Worm (Caenorhabditis elegans): Measurements from ENCODE around the gene C03B1.9.
A peak's percentile ranks its signal among the peaks of the same experiment; 100 is the strongest.

C03B1.9 gene

ce11 chrX:6319546-6319945 lies 27.4 kb downstream of the C03B1.9 start, which contains the start of gene chtb-3:
TSS of gene chtb-3 (minus strand) at chrX:6319646.
- TF ChIP-seq unc-39 (tag; optimal IDR thresholded peaks at IDR 0.05) (no peak), ceh-43 (GFP tag; optimal IDR thresholded peaks at IDR 0.05) (no peak), nhr-28 (tag; optimal IDR thresholded peaks at IDR 0.05) (no peak)

ce11 chrX:6318803-6319202 lies 28.1 kb downstream of the C03B1.9 start:
- TF ChIP-seq nhr-28 (tag; optimal IDR thresholded peaks at IDR 0.05): no peak
- TF ChIP-seq mls-2 (tag; optimal IDR thresholded peaks at IDR 0.05): no peak
- TF ChIP-seq mab-5 (tag; optimal IDR thresholded peaks at IDR 0.05): no peak
- TF ChIP-seq unc-120 (tag; optimal IDR thresholded peaks at IDR 0.05; ENCODE audit: poor library complexity, severe bottlenecking): no peak
- no peak for TF ChIP-seq ces-1 (GFP tag; optimal IDR thresholded peaks at IDR 0.05)
- no peak for TF ChIP-seq ceh-83 (GFP tag; optimal IDR thresholded peaks at IDR 0.05)
- no peak for TF ChIP-seq lsy-2 (tag; optimal IDR thresholded peaks at IDR 0.05)
- no peak for TF ChIP-seq drap-1 (GFP tag; optimal IDR thresholded peaks at IDR 0.05)
- TF ChIP-seq nhr-12 (tag; optimal IDR thresholded peaks at IDR 0.05): no peak
- TF ChIP-seq flh-1 (GFP tag; optimal IDR thresholded peaks at IDR 0.05): no peak
- no peak for TF ChIP-seq ham-2 (GFP tag; optimal IDR thresholded peaks at IDR 0.05)
- TF ChIP-seq nhr-237 (tag; optimal IDR thresholded peaks at IDR 0.05): no peak
- no peak for TF ChIP-seq unc-62 (GFP tag; optimal IDR thresholded peaks at IDR 0.05)
- TF ChIP-seq sptf-1 (tag; optimal IDR thresholded peaks at IDR 0.05): no peak
- no peak for TF ChIP-seq nhr-76 (tag; optimal IDR thresholded peaks at IDR 0.05)
- no peak for TF ChIP-seq ztf-11 (tag; optimal IDR thresholded peaks at IDR 0.05)
- no peak for TF ChIP-seq unc-39 (tag; optimal IDR thresholded peaks at IDR 0.05)

DNA sequence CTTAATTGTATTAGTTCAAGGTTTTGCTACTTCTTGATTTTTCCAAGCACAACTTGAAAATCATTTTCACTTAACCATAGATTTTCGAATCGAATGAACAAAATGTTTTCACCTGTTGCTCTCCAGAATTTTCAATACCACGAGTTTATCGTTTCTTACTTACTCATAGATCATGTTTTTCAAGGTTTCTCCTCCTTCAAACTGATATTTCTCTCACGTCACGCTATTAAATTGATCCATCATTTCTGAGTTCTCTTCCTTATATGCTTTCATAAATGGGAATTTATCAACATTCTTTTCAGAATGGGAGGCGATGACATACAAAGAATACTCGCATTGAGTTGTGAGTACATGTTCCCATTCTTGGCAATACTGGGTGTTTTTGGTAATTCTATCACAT lies 35.5 kb downstream of the C03B1.9 start, which contains the start of gene npr-38:
Gene npr-38 (plus strand): TSS at position 301 of the 400 bp plus-strand sequence.
- TF ChIP-seq ceh-83 (GFP tag; optimal IDR thresholded peaks at IDR 0.05): no peak
- no peak for TF ChIP-seq mls-2 (tag; optimal IDR thresholded peaks at IDR 0.05)
- no peak for TF ChIP-seq hlh-1 (tag; optimal IDR thresholded peaks at IDR 0.05)
- no peak for TF ChIP-seq ham-2 (GFP tag; optimal IDR thresholded peaks at IDR 0.05)
- TF ChIP-seq lin-32 (GFP tag; optimal IDR thresholded peaks at IDR 0.05): no peak
- no peak for TF ChIP-seq M03D4.4 (tag; optimal IDR thresholded peaks at IDR 0.05)
- TF ChIP-seq unc-39 (tag; optimal IDR thresholded peaks at IDR 0.05): no peak
- TF ChIP-seq bed-3 (GFP tag; optimal IDR thresholded peaks at IDR 0.05): no peak
- TF ChIP-seq mep-1 (tag; optimal IDR thresholded peaks at IDR 0.05): no peak
- no peak for TF ChIP-seq drap-1 (GFP tag; optimal IDR thresholded peaks at IDR 0.05)
- no peak for TF ChIP-seq lsy-2 (tag; optimal IDR thresholded peaks at IDR 0.05)
- TF ChIP-seq sem-2 (GFP tag; optimal IDR thresholded peaks at IDR 0.05): no peak
- no peak for TF ChIP-seq ceh-39 (tag; optimal IDR thresholded peaks at IDR 0.05)
- TF ChIP-seq tbx-8 (GFP tag; optimal IDR thresholded peaks at IDR 0.05): no peak

DNA sequence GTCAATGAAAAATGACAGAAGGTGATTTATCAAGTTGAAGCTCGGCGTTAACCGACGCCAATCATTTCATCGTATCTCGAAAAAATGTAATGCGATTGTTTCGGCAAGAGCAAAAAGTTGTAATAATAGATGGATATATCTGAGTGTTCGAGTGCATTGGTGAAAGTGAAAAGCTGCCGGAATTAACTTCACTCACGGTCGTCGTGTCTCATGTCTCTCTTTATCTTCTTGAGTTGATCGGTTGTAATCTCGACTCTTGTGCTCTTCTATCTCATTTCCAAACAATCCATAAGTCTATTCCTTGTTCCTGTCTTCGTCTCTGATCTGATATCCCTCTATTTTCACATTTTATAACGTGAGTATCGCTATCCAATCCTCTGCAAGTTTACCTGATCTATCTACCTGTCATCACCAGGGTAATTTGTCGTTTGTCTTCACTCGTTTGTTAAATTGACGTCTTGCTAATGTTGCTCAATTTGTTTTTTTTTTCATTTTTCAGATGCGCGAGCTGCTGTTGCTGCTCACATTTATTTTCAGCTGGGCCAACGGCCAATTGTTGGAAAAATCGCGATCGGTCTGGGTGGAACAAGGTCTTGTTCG lies 47.2 kb downstream of the C03B1.9 start, which contains the start of gene cest-16:
Gene cest-16 (plus strand): TSS at position 302 of the 600 bp plus-strand sequence.
- TF ChIP-seq sem-2 (GFP tag; optimal IDR thresholded peaks at IDR 0.05) (no peak), unc-62 (GFP tag; optimal IDR thresholded peaks at IDR 0.05) (peak; percentile 28), lin-32 (GFP tag; optimal IDR thresholded peaks at IDR 0.05) (no peak), hlh-1 (tag; optimal IDR thresholded peaks at IDR 0.05) (peak; percentile 45), unc-120 (tag; optimal IDR thresholded peaks at IDR 0.05; ENCODE audit: poor library complexity, severe bottlenecking) (peak; percentile 62)

DNA sequence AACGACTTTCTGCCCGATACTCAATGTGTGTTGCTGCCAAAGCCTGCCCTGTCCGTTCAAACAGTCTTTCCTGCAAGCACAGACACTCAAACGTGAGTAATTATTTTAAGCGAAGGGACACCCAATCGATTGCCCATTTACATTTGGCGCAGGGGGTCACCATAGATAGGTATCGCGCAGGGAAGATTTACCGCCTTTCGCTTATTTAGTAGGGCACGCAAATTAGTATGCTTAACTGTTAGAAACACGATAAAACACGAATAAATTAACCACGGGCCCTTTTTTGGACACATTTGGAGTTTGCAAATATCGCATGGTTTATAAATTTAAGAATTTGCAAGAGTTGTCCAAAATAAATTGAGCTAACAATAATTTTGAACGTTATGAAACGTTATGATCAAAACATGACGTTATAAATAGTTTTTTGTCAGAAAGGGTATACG lies 50.5 kb downstream of the C03B1.9 start:
- TF ChIP-seq mep-1 (tag; optimal IDR thresholded peaks at IDR 0.05): peak; percentile 99
- peak; percentile 88 for TF ChIP-seq mls-2 (tag; optimal IDR thresholded peaks at IDR 0.05)
- TF ChIP-seq mab-5 (tag; optimal IDR thresholded peaks at IDR 0.05): peak; percentile 85
- peak; percentile 96 for TF ChIP-seq elt-3 (tag; optimal IDR thresholded peaks at IDR 0.05)
- TF ChIP-seq ceh-43 (GFP tag; optimal IDR thresholded peaks at IDR 0.05): peak; percentile 74
- TF ChIP-seq blmp-1 (tag; optimal IDR thresholded peaks at IDR 0.05): peak; percentile 65
- TF ChIP-seq ceh-83 (GFP tag; optimal IDR thresholded peaks at IDR 0.05): peak; percentile 39
- TF ChIP-seq ceh-39 (tag; optimal IDR thresholded peaks at IDR 0.05): peak; percentile 91
- peak; percentile 93 for TF ChIP-seq sptf-1 (tag; optimal IDR thresholded peaks at IDR 0.05)
- peak; percentile 85 for TF ChIP-seq hlh-1 (tag; optimal IDR thresholded peaks at IDR 0.05)
- peak; percentile 42 for TF ChIP-seq bed-3 (GFP tag; optimal IDR thresholded peaks at IDR 0.05)
- TF ChIP-seq nhr-76 (tag; optimal IDR thresholded peaks at IDR 0.05): peak; percentile 53
- TF ChIP-seq cnd-1 (tag; optimal IDR thresholded peaks at IDR 0.05): peak; percentile 93
- TF ChIP-seq snpc-4 (tag; optimal IDR thresholded peaks at IDR 0.05): no peak
- TF ChIP-seq unc-62 (GFP tag; optimal IDR thresholded peaks at IDR 0.05): peak; percentile 91
- TF ChIP-seq lsy-2 (tag; optimal IDR thresholded peaks at IDR 0.05): peak; percentile 88
- TF ChIP-seq nhr-12 (tag; optimal IDR thresholded peaks at IDR 0.05): peak; percentile 61
- peak; percentile 95 for TF ChIP-seq ztf-11 (tag; optimal IDR thresholded peaks at IDR 0.05)
- peak; percentile 58 for TF ChIP-seq nhr-2 (tag; optimal IDR thresholded peaks at IDR 0.05)
- peak; percentile 96 for TF ChIP-seq unc-39 (tag; optimal IDR thresholded peaks at IDR 0.05)
- TF ChIP-seq nhr-28 (tag; optimal IDR thresholded peaks at IDR 0.05): peak; percentile 82
- TF ChIP-seq M03D4.4 (tag; optimal IDR thresholded peaks at IDR 0.05): peak; percentile 76
- peak; percentile 100 for TF ChIP-seq nhr-237 (tag; optimal IDR thresholded peaks at IDR 0.05)
- peak; percentile 89 for TF ChIP-seq unc-120 (tag; optimal IDR thresholded peaks at IDR 0.05; ENCODE audit: poor library complexity, severe bottlenecking)
- TF ChIP-seq ces-1 (GFP tag; optimal IDR thresholded peaks at IDR 0.05): peak; percentile 99
- TF ChIP-seq ham-2 (GFP tag; optimal IDR thresholded peaks at IDR 0.05): peak; percentile 71
- peak; percentile 86 for TF ChIP-seq lin-13 (tag; optimal IDR thresholded peaks at IDR 0.05)
- peak; percentile 43 for TF ChIP-seq elt-1 (tag; optimal IDR thresholded peaks at IDR 0.05; ENCODE audit: borderline replicate concordance, insufficient read depth)
- no peak for TF ChIP-seq flh-1 (GFP tag; optimal IDR thresholded peaks at IDR 0.05)
- peak; percentile 96 for TF ChIP-seq pha-4 (tag; optimal IDR thresholded peaks at IDR 0.05)
- TF ChIP-seq drap-1 (GFP tag; optimal IDR thresholded peaks at IDR 0.05): peak; percentile 97
- peak; percentile 44 for TF ChIP-seq lin-32 (GFP tag; optimal IDR thresholded peaks at IDR 0.05)
- peak; percentile 9 for TF ChIP-seq sem-2 (GFP tag; optimal IDR thresholded peaks at IDR 0.05)
- no peak for TF ChIP-seq zip-8 (tag; optimal IDR thresholded peaks at IDR 0.05)
- peak; percentile 29 for TF ChIP-seq tbx-8 (GFP tag; optimal IDR thresholded peaks at IDR 0.05)

All from whole organism, mixed stage, embryonic.